Fruit fly (Drosophila melanogaster) whole organism, embryonic: ENCODE measurements around the gene CG11560.

Experiments used
- Atf3 ChIP-seq: fragments of 200-800 bp; sonication (Bioruptor generic); optimal IDR thresholded peaks from 3 replicates; lab custom pipeline; 2016; ENCODE audit warnings: missing biosample characterization, missing genetic modification characterization
- B-H2 ChIP-seq: fragments of 200-800 bp; sonication (Bioruptor generic); optimal IDR thresholded peaks from 2 replicates; lab custom pipeline; 2018; ENCODE audit warnings: missing biosample characterization, mild to moderate bottlenecking, missing genetic modification characterization
- CG10321 ChIP-seq: fragments of 200-800 bp; sonication (Bioruptor generic); IDR thresholded peaks from 2 replicates; pipeline ENCODE4 v1.3.6; 2022; ENCODE audit warnings: missing biosample characterization, missing genetic modification characterization
- CG10366 ChIP-seq: fragments of 200-800 bp; sonication (Bioruptor generic); IDR thresholded peaks from 2 replicates; pipeline ENCODE4 v1.3.6; 2022; ENCODE audit warnings: missing biosample characterization, missing genetic modification characterization
- CG10462 ChIP-seq: fragments of 200-800 bp; sonication (Bioruptor generic); optimal IDR thresholded peaks from 2 replicates; lab custom pipeline; 2016; ENCODE audit warnings: missing biosample characterization, missing genetic modification characterization
- CG11456 ChIP-seq: fragments of 200-800 bp; sonication (Bioruptor generic); IDR thresholded peaks from 3 replicates; pipeline ENCODE4 v1.3.6; 2022; ENCODE audit warnings: missing biosample characterization, missing genetic modification characterization
- CG11504 ChIP-seq: fragments of 200-800 bp; sonication (Bioruptor generic); optimal IDR thresholded peaks from 3 replicates; lab custom pipeline; 2019; ENCODE audit warnings: missing biosample characterization, mild to moderate bottlenecking, missing genetic modification characterization, moderate library complexity
- CG11695 ChIP-seq: fragments of 200-800 bp; sonication (Bioruptor generic); IDR thresholded peaks from 3 replicates; pipeline ENCODE4 v1.3.6; 2022; ENCODE audit warnings: missing biosample characterization, missing genetic modification characterization
- CG12942 ChIP-seq: fragments of 200-800 bp; sonication (Bioruptor generic); optimal IDR thresholded peaks from 3 replicates; lab custom pipeline; 2016; ENCODE audit warnings: missing biosample characterization, missing genetic modification characterization
- CG17385 ChIP-seq: fragments of 200-800 bp; sonication (Bioruptor generic); optimal IDR thresholded peaks from 3 replicates; lab custom pipeline; 2018; ENCODE audit warnings: missing biosample characterization, mild to moderate bottlenecking, missing genetic modification characterization
- CG2889 ChIP-seq: fragments of 200-800 bp; sonication (Bioruptor generic); IDR thresholded peaks from 3 replicates; pipeline ENCODE4 v1.3.6; 2022; ENCODE audit warnings: missing biosample characterization, missing genetic modification characterization
- CG31365 ChIP-seq: fragments of 200-800 bp; sonication (Bioruptor generic); optimal IDR thresholded peaks from 2 replicates; lab custom pipeline; 2018; ENCODE audit warnings: missing biosample characterization, mild to moderate bottlenecking, missing genetic modification characterization
- CG3281 ChIP-seq: fragments of 200-800 bp; sonication (Bioruptor generic); optimal IDR thresholded peaks from 3 replicates; lab custom pipeline; 2017; ENCODE audit warnings: missing biosample characterization, mild to moderate bottlenecking, missing genetic modification characterization
- CG3407 ChIP-seq: fragments of 200-800 bp; sonication (Bioruptor generic); optimal IDR thresholded peaks from 2 replicates; lab custom pipeline; 2018; ENCODE audit warnings: missing biosample characterization, mild to moderate bottlenecking, missing genetic modification characterization
- CG4730 ChIP-seq: fragments of 200-800 bp; sonication (Bioruptor generic); IDR thresholded peaks from 2 replicates; pipeline ENCODE4 v1.3.6; 2022; ENCODE audit warnings: missing biosample characterization, missing genetic modification characterization
- CG7271 ChIP-seq: fragments of 200-800 bp; sonication (Bioruptor generic); optimal IDR thresholded peaks from 2 replicates; lab custom pipeline; 2018; ENCODE audit warnings: missing biosample characterization, mild to moderate bottlenecking, missing genetic modification characterization, moderate library complexity
- CG7987 ChIP-seq: fragments of 200-800 bp; sonication (Bioruptor generic); optimal IDR thresholded peaks from 2 replicates; lab custom pipeline; 2018; ENCODE audit warnings: missing biosample characterization, mild to moderate bottlenecking, missing genetic modification characterization, moderate library complexity
- CG9437 ChIP-seq: fragments of 200-800 bp; sonication (Bioruptor generic); optimal IDR thresholded peaks from 2 replicates; lab custom pipeline; 2018; ENCODE audit warnings: missing biosample characterization, mild to moderate bottlenecking, missing genetic modification characterization
- Lim3 ChIP-seq: fragments of 200-800 bp; sonication (Bioruptor generic); IDR thresholded peaks from 2 replicates; pipeline ENCODE4 v1.3.6; 2022; ENCODE audit warnings: missing biosample characterization, missing genetic modification characterization
- Mad ChIP-seq: fragments of 200-800 bp; sonication (Bioruptor generic); optimal IDR thresholded peaks from 2 replicates; lab custom pipeline; 2016; ENCODE audit warnings: missing biosample characterization, missing genetic modification characterization
- Max ChIP-seq: fragments of 200-800 bp; sonication (Bioruptor generic); optimal IDR thresholded peaks from 2 replicates; lab custom pipeline; 2016; ENCODE audit warnings: missing biosample characterization, mild to moderate bottlenecking, missing genetic modification characterization
- Oli ChIP-seq: fragments of 200-800 bp; sonication (Bioruptor generic); optimal IDR thresholded peaks from 2 replicates; lab custom pipeline; 2018; ENCODE audit warnings: missing biosample characterization, mild to moderate bottlenecking, missing genetic modification characterization, moderate library complexity
- Spps ChIP-seq: fragments of 200-800 bp; sonication (Bioruptor generic); optimal IDR thresholded peaks from 2 replicates; lab custom pipeline; 2018; ENCODE audit warnings: missing biosample characterization, mild to moderate bottlenecking, missing genetic modification characterization
- Stat92E ChIP-seq, 3 experiments: fragments of >200 bp in 2 of 3; fragments of 200-800 bp in 1 of 3; sonication (Bioruptor generic) in 1 of 3; optimal IDR thresholded peaks; 2 replicates each; lab custom pipeline; 2017 to 2019; ENCODE audit warnings: missing biosample characterization in 3 of 3, missing genetic modification characterization in 3 of 3, mild to moderate bottlenecking in 1 of 3, moderate library complexity in 1 of 3
- Vsx1 ChIP-seq: fragments of 200-800 bp; sonication (Bioruptor generic); optimal IDR thresholded peaks from 2 replicates; lab custom pipeline; 2017; ENCODE audit warnings: missing biosample characterization, mild to moderate bottlenecking, missing genetic modification characterization, missing genetic modification reagents
- amos ChIP-seq: fragments of 200-800 bp; sonication (Bioruptor generic); IDR thresholded peaks from 2 replicates; pipeline ENCODE4 v1.3.6; 2022; ENCODE audit warnings: missing biosample characterization, missing genetic modification characterization; ENCODE audit not compliant: partially characterized antibody
- ato ChIP-seq: fragments of 200-800 bp; sonication (Bioruptor generic); IDR thresholded peaks from 2 replicates; pipeline ENCODE4 v1.3.6; 2022; ENCODE audit warnings: missing biosample characterization, missing genetic modification characterization; ENCODE audit not compliant: partially characterized antibody
- br ChIP-seq: fragments of >200 bp; optimal IDR thresholded peaks from 2 replicates; lab custom pipeline; 2017
- cg ChIP-seq: fragments of 200-800 bp; sonication (Bioruptor generic); optimal IDR thresholded peaks from 3 replicates; lab custom pipeline; 2019; ENCODE audit warnings: missing biosample characterization, mild to moderate bottlenecking, missing genetic modification characterization, moderate library complexity
- disco-r ChIP-seq: fragments of 200-800 bp; sonication (Bioruptor generic); optimal IDR thresholded peaks from 2 replicates; lab custom pipeline; 2016; ENCODE audit warnings: missing biosample characterization, missing genetic modification characterization
- dm ChIP-seq: fragments of 200-800 bp; sonication (Bioruptor generic); optimal IDR thresholded peaks from 3 replicates; lab custom pipeline; 2016; ENCODE audit warnings: missing biosample characterization, missing genetic modification characterization
- esg ChIP-seq: fragments of 200-800 bp; sonication (Bioruptor generic); conservative IDR thresholded peaks from 2 replicates; pipeline ENCODE4 v1.3.6; 2022; ENCODE audit warnings: missing biosample characterization, missing genetic modification characterization
- fd96Cb ChIP-seq: fragments of 200-800 bp; sonication (Bioruptor generic); optimal IDR thresholded peaks from 2 replicates; lab custom pipeline; 2018; ENCODE audit warnings: missing biosample characterization, mild to moderate bottlenecking, missing genetic modification characterization, moderate library complexity
- grn ChIP-seq: fragments of 200-800 bp; sonication (Bioruptor generic); optimal IDR thresholded peaks from 3 replicates; lab custom pipeline; 2017; ENCODE audit warnings: missing biosample characterization, missing genetic modification characterization
- hb ChIP-seq: fragments of 200-800 bp; sonication (Bioruptor generic); IDR thresholded peaks from 3 replicates; pipeline ENCODE4 v1.3.6; 2022; ENCODE audit warnings: missing biosample characterization, missing genetic modification characterization; ENCODE audit not compliant: partially characterized antibody
- lov ChIP-seq, 2 experiments: fragments of 200-800 bp in 1 of 2; fragments of >200 bp in 1 of 2; sonication (Bioruptor generic) in 1 of 2; IDR thresholded peaks in 1 of 2; optimal IDR thresholded peaks in 1 of 2; 2 replicates in 1 of 2; 3 replicates in 1 of 2; pipeline versions ENCODE4 v1.3.6 to Lab custom; 2017 to 2022; ENCODE audit warnings: missing biosample characterization in 1 of 2, missing genetic modification characterization in 1 of 2
- oc ChIP-seq: fragments of 200-800 bp; sonication (Bioruptor generic); optimal IDR thresholded peaks from 2 replicates; lab custom pipeline; 2018; ENCODE audit warnings: missing biosample characterization, mild to moderate bottlenecking, missing genetic modification characterization, moderate library complexity
- onecut ChIP-seq: fragments of 200-800 bp; sonication (Bioruptor generic); IDR thresholded peaks from 2 replicates; pipeline ENCODE4 v1.3.6; 2022; ENCODE audit warnings: missing biosample characterization, missing genetic modification characterization
- org-1 ChIP-seq: fragments of 200-800 bp; sonication (Bioruptor generic); optimal IDR thresholded peaks from 2 replicates; lab custom pipeline; 2017; ENCODE audit warnings: missing biosample characterization, missing genetic modification characterization
- peb ChIP-seq: fragments of 200-800 bp; sonication (Bioruptor generic); IDR thresholded peaks from 2 replicates; pipeline ENCODE4 v1.3.6; 2022; ENCODE audit warnings: missing biosample characterization, missing genetic modification characterization
- pum ChIP-seq: fragments of 200-800 bp; sonication (Bioruptor generic); optimal IDR thresholded peaks from 2 replicates; lab custom pipeline; 2016; ENCODE audit warnings: missing biosample characterization, missing genetic modification characterization
- shn ChIP-seq: fragments of 200-800 bp; sonication (Bioruptor generic); optimal IDR thresholded peaks from 3 replicates; lab custom pipeline; 2016; ENCODE audit warnings: missing biosample characterization, missing genetic modification characterization
- sim ChIP-seq: fragments of 200-800 bp; sonication (Bioruptor generic); IDR thresholded peaks from 2 replicates; pipeline ENCODE4 v1.3.6; 2022; ENCODE audit warnings: missing biosample characterization, missing genetic modification characterization
- slbo ChIP-seq: fragments of 200-800 bp; sonication (Bioruptor generic); IDR thresholded peaks from 2 replicates; pipeline ENCODE4 v1.3.6; 2022; ENCODE audit warnings: missing biosample characterization, missing genetic modification characterization
- stc ChIP-seq: fragments of 200-800 bp; sonication (Bioruptor generic); IDR thresholded peaks from 2 replicates; pipeline ENCODE4 v1.3.6; 2022; ENCODE audit warnings: missing biosample characterization, missing genetic modification characterization
- tgo ChIP-seq: fragments of 200-800 bp; sonication (Bioruptor generic); IDR thresholded peaks from 3 replicates; pipeline ENCODE4 v1.3.6; 2022; ENCODE audit warnings: missing biosample characterization, missing genetic modification characterization
- tin ChIP-seq: fragments of 200-800 bp; sonication (Bioruptor generic); optimal IDR thresholded peaks from 3 replicates; lab custom pipeline; 2016; ENCODE audit warnings: missing biosample characterization, missing genetic modification characterization
- wek ChIP-seq: fragments of 200-800 bp; sonication (Bioruptor generic); optimal IDR thresholded peaks from 3 replicates; lab custom pipeline; 2018; ENCODE audit warnings: missing biosample characterization, mild to moderate bottlenecking, missing genetic modification characterization, moderate library complexity
- wor ChIP-seq: fragments of 200-800 bp; sonication (Bioruptor generic); IDR thresholded peaks from 2 replicates; pipeline ENCODE4 v1.3.6; 2022; ENCODE audit warnings: missing biosample characterization, missing genetic modification characterization

Gene CG11560

DNA sequence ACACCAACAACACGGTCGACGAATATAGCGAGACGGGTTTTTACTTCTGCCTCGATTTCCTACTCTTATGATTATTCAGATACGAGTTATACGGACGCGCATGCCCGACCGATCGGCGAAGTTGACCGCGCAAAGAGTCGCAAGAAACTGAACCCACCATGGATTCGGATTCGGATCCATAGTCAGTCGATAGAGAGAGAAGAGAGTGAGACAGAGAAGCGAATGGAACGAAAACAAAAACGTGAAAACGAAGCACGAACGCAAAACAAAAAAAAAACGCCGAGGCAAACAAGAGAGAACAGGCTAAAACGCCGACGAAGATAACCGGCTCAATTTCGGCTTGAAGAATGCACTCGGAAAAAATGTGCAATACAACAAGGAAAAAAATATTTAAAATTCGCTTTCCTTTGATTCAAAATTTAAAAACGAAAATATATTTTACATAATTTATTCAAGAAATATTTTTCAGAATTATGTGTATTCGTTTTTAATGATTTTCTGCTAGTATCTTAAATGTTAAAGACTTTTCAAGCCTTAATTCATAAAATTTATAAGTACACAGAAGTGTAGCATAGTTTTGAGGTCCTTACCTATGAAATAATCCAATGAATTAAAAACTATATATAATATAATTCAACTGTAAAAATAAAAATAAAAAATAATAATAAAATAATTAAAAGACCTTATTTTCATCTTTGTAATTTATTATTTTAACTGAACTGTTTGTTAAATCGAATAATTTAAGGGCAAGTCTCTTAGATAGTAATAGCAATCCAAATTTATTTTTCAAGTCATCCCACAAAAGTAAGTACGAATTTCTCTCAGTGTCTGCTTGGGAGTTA, 37.9 kb upstream of the CG11560 start, which contains the start of gene Sema5c (continued):
- TF ChIP-seq Atf3 (GFP tag; lab: Kevin White, UChicago) (no peak), Spps (tag; lab: Kevin White, UChicago) (peak; percentile 53), grn (GFP tag; lab: Kevin White, UChicago) (peak; percentile 87), cg (GFP tag; lab: Kevin White, UChicago) (peak; percentile 14), amos (no peak; the same call in 1 of the 2 replicates), CG10321 (no peak), sim (no peak), CG4730 (GFP tag; lab: Robert Waterston, UW) (peak; percentile 41; the same call in 1 of the 2 replicates), fd96Cb (tag; lab: Kevin White, UChicago) (peak; percentile 60), ato (GFP tag; lab: Robert Waterston, UW) (no peak; the same call in 1 of the 2 replicates), tgo (GFP tag; lab: Robert Waterston, UW) (peak; percentile 39), tin (GFP tag; lab: Kevin White, UChicago) (peak; percentile 22), peb (no peak), CG7271 (tag; lab: Kevin White, UChicago) (no peak), CG10366 (peak; percentile 64), CG11456 (GFP tag; lab: Robert Waterston, UW) (peak; percentile 64; the same call in 1 of the 3 replicates), CG11504 (tag; lab: Kevin White, UChicago) (peak; percentile 86), Lim3 (GFP tag; lab: Robert Waterston, UW) (no peak), wor (GFP tag; lab: Robert Waterston, UW) (no peak), onecut (peak; percentile 27), stc (no peak; the same call in 1 of the 2 replicates), shn (GFP tag; lab: Kevin White, UChicago) (peak; percentile 17), CG12942 (GFP tag; lab: Kevin White, UChicago) (peak; percentile 26), CG7987 (GFP tag; lab: Kevin White, UChicago) (no peak), CG17385 (GFP tag; lab: Kevin White, UChicago) (peak; percentile 66), esg (GFP tag; lab: Robert Waterston, UW) (peak; percentile 49), oc (tag; lab: Kevin White, UChicago) (peak; percentile 50), org-1 (GFP tag; lab: Kevin White, UChicago) (peak; percentile 30), B-H2 (GFP tag; lab: Kevin White, UChicago) (no peak), disco-r (GFP tag; lab: Kevin White, UChicago) (peak; percentile 17), Vsx1 (GFP tag; lab: Kevin White, UChicago) (peak; percentile 39), CG3281 (GFP tag; lab: Kevin White, UChicago) (peak; percentile 59), Max (peak; percentile 18), CG9437 (GFP tag; lab: Kevin White, UChicago) (peak; percentile 89), CG10462 (GFP tag; lab: Kevin White, UChicago) (peak; percentile 58), CG2889 (GFP tag; lab: Robert Waterston, UW) (no peak), slbo (GFP tag; lab: Robert Waterston, UW) (peak; percentile 73), wek (no peak), Stat92E (GFP tag; optimal IDR thresholded peaks at IDR 0.05; lab: Kevin White, UChicago) (peak in 1 of 3 experiments; percentile 10), Oli (tag; lab: Kevin White, UChicago) (peak; percentile 79), CG3407 (GFP tag; lab: Kevin White, UChicago) (peak; percentile 10), hb (GFP tag; lab: Robert Waterston, UW) (no peak), CG11695 (peak; percentile 86), CG31365 (tag; lab: Kevin White, UChicago) (no peak), lov (optimal IDR thresholded peaks at IDR 0.05; lab: Kevin White, UChicago) (no peak), lov (GFP tag; IDR thresholded peaks at IDR 0.05; lab: Robert Waterston, UW) (peak; percentile 82; the same call in 2 of the 3 replicates), pum (no peak), Mad (no peak), dm (GFP tag; lab: Kevin White, UChicago) (no peak), br (lab: Kevin White, UChicago) (no peak)
